Fruit fly (Drosophila melanogaster): ENCODE measurements around the gene CG43760.

CG43760 gene

DNA sequence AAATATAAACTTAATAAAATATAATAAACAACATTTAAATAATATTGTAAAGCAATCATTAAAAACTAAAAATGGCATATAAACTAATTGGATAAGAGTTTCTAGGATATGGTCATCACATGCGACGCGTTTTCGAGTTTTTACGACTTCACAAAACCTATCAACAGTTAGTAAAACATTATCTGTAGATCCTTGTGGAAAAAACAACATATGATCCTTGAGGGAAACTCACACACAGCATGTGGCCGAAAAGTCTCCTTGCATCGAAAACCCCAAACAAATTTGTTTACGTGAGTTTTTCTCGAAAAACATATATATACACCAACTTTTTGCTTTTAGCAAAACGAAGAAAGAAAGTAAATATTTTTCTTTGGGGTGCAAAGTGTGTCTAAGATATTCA is 35.7 kb downstream of the CG43760 start:
- TF ChIP-seq Mnt (GFP tag; optimal IDR thresholded peaks at IDR 0.05) (no peak), cic (GFP tag; optimal IDR thresholded peaks at IDR 0.05) (no peak), kay (GFP tag; ENCODE audit: borderline replicate concordance) (no peak), CG14711 (tag; optimal IDR thresholded peaks at IDR 0.05) (no peak), bab1 (GFP tag; optimal IDR thresholded peaks at IDR 0.05) (no peak), Clk (GFP tag; optimal IDR thresholded peaks at IDR 0.05) (no peak), CG33017 (tag; optimal IDR thresholded peaks at IDR 0.05) (no peak), ovo (GFP tag; optimal IDR thresholded peaks at IDR 0.05) (no peak), CG7101 (tag; optimal IDR thresholded peaks at IDR 0.05) (no peak), pad (GFP tag; optimal IDR thresholded peaks at IDR 0.05) (no peak), CG11617 (GFP tag; optimal IDR thresholded peaks at IDR 0.05) (no peak)

DNA sequence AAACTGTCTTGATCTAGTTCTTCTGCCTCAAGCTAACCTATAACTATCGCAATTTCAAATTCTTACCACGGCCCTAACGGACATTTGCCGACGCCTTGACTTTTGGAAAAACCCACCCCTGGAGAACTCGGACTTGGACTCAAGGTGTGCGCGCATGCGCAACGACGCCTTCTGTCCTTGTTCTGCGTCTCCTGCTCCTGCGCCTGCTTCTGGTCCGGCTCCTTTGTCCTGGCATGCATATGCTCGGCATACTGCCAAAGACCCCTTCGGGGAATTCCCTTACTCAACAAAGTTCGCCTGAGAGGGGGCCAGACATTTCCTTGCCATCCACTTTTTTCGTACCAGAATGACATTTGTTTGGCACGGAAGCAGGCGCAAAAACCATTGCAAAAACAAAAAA is 40.7 kb downstream of the CG43760 start:
- TF ChIP-seq CG14711 (tag; optimal IDR thresholded peaks at IDR 0.05) (no peak), Hr96 (GFP tag; optimal IDR thresholded peaks at IDR 0.05) (no peak), cnc (optimal IDR thresholded peaks at IDR 0.05) (no peak), CG33017 (tag; optimal IDR thresholded peaks at IDR 0.05) (no peak), Mnt (GFP tag; optimal IDR thresholded peaks at IDR 0.05) (no peak), ovo (GFP tag; optimal IDR thresholded peaks at IDR 0.05) (no peak), Crg-1 (GFP tag; optimal IDR thresholded peaks at IDR 0.05) (no peak), kay (GFP tag; ENCODE audit: borderline replicate concordance) (no peak), cic (GFP tag; optimal IDR thresholded peaks at IDR 0.05) (no peak), Clk (GFP tag; optimal IDR thresholded peaks at IDR 0.05) (no peak), CG5204 (GFP tag; optimal IDR thresholded peaks at IDR 0.05) (no peak), bab1 (GFP tag; optimal IDR thresholded peaks at IDR 0.05) (no peak), CG12768 (GFP tag; optimal IDR thresholded peaks at IDR 0.05) (no peak), CG11617 (GFP tag; optimal IDR thresholded peaks at IDR 0.05) (no peak), CG7045 (GFP tag; optimal IDR thresholded peaks at IDR 0.05) (no peak), tj (GFP tag; optimal IDR thresholded peaks at IDR 0.05) (no peak)

DNA sequence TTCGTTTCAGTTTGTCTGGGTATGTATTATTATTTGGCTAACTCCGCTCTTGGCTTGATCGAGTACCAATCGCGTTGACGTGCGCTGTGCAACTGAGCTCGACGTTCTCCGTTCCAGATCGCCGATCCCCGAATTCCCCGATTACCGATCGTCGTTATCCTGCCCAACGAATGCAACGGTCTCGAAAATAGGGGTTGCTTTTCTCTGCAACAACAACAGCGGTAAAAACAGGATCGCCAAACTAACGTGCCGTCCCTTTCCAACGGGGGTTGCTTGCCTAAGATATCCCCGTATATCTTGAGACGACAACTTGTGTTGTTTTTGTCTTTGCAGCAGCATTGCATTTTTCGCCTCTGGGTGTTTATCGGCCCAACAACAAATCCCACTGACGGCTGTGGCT is 45.0 kb downstream of the CG43760 start:
- TF ChIP-seq cic (GFP tag; optimal IDR thresholded peaks at IDR 0.05) (no peak), pad (GFP tag; optimal IDR thresholded peaks at IDR 0.05) (no peak), CG5204 (GFP tag; optimal IDR thresholded peaks at IDR 0.05) (no peak), CG7101 (tag; optimal IDR thresholded peaks at IDR 0.05) (no peak), Clk (GFP tag; optimal IDR thresholded peaks at IDR 0.05) (no peak), CG12768 (GFP tag; optimal IDR thresholded peaks at IDR 0.05) (no peak), kay (GFP tag; ENCODE audit: borderline replicate concordance) (no peak), ovo (GFP tag; optimal IDR thresholded peaks at IDR 0.05) (no peak), CG33017 (tag; optimal IDR thresholded peaks at IDR 0.05) (no peak), Hr96 (GFP tag; optimal IDR thresholded peaks at IDR 0.05) (no peak), CG7045 (GFP tag; optimal IDR thresholded peaks at IDR 0.05) (no peak), tj (GFP tag; optimal IDR thresholded peaks at IDR 0.05) (no peak), toe (GFP tag; optimal IDR thresholded peaks at IDR 0.05) (no peak), CG1620 (GFP tag; optimal IDR thresholded peaks at IDR 0.05) (no peak), CG14711 (tag; optimal IDR thresholded peaks at IDR 0.05) (no peak), CG11617 (GFP tag; optimal IDR thresholded peaks at IDR 0.05) (no peak), bab1 (GFP tag; optimal IDR thresholded peaks at IDR 0.05) (no peak), Mnt (GFP tag; optimal IDR thresholded peaks at IDR 0.05) (no peak), cnc (optimal IDR thresholded peaks at IDR 0.05) (no peak)
